Worm (Caenorhabditis elegans): ENCODE data around the gene alkb-1.

- TF ChIP-seq ceh-31 (tag; optimal IDR thresholded peaks at IDR 0.05) (no peak), elt-4 (tag; optimal IDR thresholded peaks at IDR 0.05) (no peak), tbx-2 (tag; optimal IDR thresholded peaks at IDR 0.05) (no peak), sox-4 (tag; optimal IDR thresholded peaks at IDR 0.05) (no peak), K09A11.1 (tag; optimal IDR thresholded peaks at IDR 0.05; ENCODE audit: insufficient read depth) (no peak), Y22D7AL.16 (tag; optimal IDR thresholded peaks at IDR 0.05) (no peak), che-1 (tag; optimal IDR thresholded peaks at IDR 0.05) (no peak)
These were observed 34.0 kb upstream of the alkb-1 start, which contains the start of gene F54D12.10 for ce11 chrII:1378259-1378658.

Data from whole organism, late embryonic.